Worm (Caenorhabditis elegans) whole organism, mixed stage, embryonic: ENCODE measurements around the gene Y32F6A.5.

Source experiments
- M03D4.4 ChIP-seq: sonication (generic microtip); optimal IDR thresholded peaks from 2 replicates; lab custom pipeline; 2017; ENCODE audit warnings: mild to moderate bottlenecking, missing genetic modification characterization, missing compliant biosample characterization
- blmp-1 ChIP-seq: fragments of 150-350 bp; optimal IDR thresholded peaks from 2 replicates; lab custom pipeline; 2014; ENCODE audit warnings: missing biosample characterization, missing genetic modification characterization
- ceh-43 ChIP-seq: fragments of 200-800 bp; sonication (Bioruptor generic); optimal IDR thresholded peaks from 2 replicates; lab custom pipeline; 2018; ENCODE audit warnings: mild to moderate bottlenecking, missing genetic modification characterization, moderate library complexity, missing compliant biosample characterization
- ces-1 ChIP-seq: fragments of 150-350 bp; optimal IDR thresholded peaks from 2 replicates; lab custom pipeline; 2014; ENCODE audit warnings: missing biosample characterization, missing genetic modification reagents, missing genetic modification characterization
- cnd-1 ChIP-seq: fragments of 200-800 bp; sonication (Bioruptor generic); optimal IDR thresholded peaks from 2 replicates; lab custom pipeline; 2018; ENCODE audit warnings: mild to moderate bottlenecking, missing genetic modification characterization, missing compliant biosample characterization
- drap-1 ChIP-seq: fragments of 200-800 bp; sonication (Bioruptor generic); optimal IDR thresholded peaks from 3 replicates; lab custom pipeline; 2018; ENCODE audit warnings: mild to moderate bottlenecking, missing genetic modification characterization, missing compliant biosample characterization
- elt-1 ChIP-seq: sonication (generic microtip); optimal IDR thresholded peaks from 2 replicates; lab custom pipeline; 2017; ENCODE audit warnings: missing genetic modification characterization, mild to moderate bottlenecking, missing compliant biosample characterization, antibody characterized with exemption, moderate library complexity, borderline replicate concordance; ENCODE audit not compliant: insufficient read depth
- flh-1 ChIP-seq: fragments of 200-800 bp; sonication (Bioruptor generic); optimal IDR thresholded peaks from 2 replicates; lab custom pipeline; 2018; ENCODE audit warnings: mild to moderate bottlenecking, missing genetic modification characterization, moderate library complexity, missing compliant biosample characterization
- hlh-1 ChIP-seq: fragments of 150-350 bp; optimal IDR thresholded peaks from 2 replicates; lab custom pipeline; 2014; ENCODE audit warnings: missing biosample characterization, missing genetic modification reagents, missing genetic modification characterization
- lin-13 ChIP-seq: fragments of 150-350 bp; optimal IDR thresholded peaks from 2 replicates; lab custom pipeline; 2014; ENCODE audit warnings: missing biosample characterization, missing genetic modification characterization
- lin-32 ChIP-seq: fragments of 200-800 bp; sonication (Bioruptor generic); optimal IDR thresholded peaks from 2 replicates; lab custom pipeline; 2018; ENCODE audit warnings: mild to moderate bottlenecking, missing genetic modification characterization, missing compliant biosample characterization
- lsy-2 ChIP-seq: fragments of 150-350 bp; optimal IDR thresholded peaks from 2 replicates; lab custom pipeline; 2014; ENCODE audit warnings: missing biosample characterization, missing genetic modification characterization
- mab-5 ChIP-seq: fragments of 150-350 bp; optimal IDR thresholded peaks from 2 replicates; lab custom pipeline; 2014; ENCODE audit warnings: missing biosample characterization, missing genetic modification characterization
- mep-1 ChIP-seq: fragments of 150-350 bp; optimal IDR thresholded peaks from 2 replicates; lab custom pipeline; 2017; ENCODE audit warnings: missing biosample characterization, missing genetic modification reagents, missing genetic modification characterization, inconsistent platforms
- mls-2 ChIP-seq: sonication (generic microtip); optimal IDR thresholded peaks from 2 replicates; lab custom pipeline; 2016; ENCODE audit warnings: mild to moderate bottlenecking, missing genetic modification characterization, moderate library complexity, missing compliant biosample characterization
- nhr-12 ChIP-seq: fragments of 150-350 bp; optimal IDR thresholded peaks from 2 replicates; lab custom pipeline; 2014; ENCODE audit warnings: missing biosample characterization, missing genetic modification characterization
- nhr-237 ChIP-seq: fragments of 150-350 bp; optimal IDR thresholded peaks from 2 replicates; lab custom pipeline; 2014; ENCODE audit warnings: missing biosample characterization, missing genetic modification characterization
- nhr-28 ChIP-seq: fragments of 150-350 bp; optimal IDR thresholded peaks from 2 replicates; lab custom pipeline; 2014; ENCODE audit warnings: missing biosample characterization, missing genetic modification characterization
- nhr-76 ChIP-seq: sonication (generic microtip); optimal IDR thresholded peaks from 2 replicates; lab custom pipeline; 2017; ENCODE audit warnings: missing biosample characterization, missing genetic modification characterization
- pha-4 ChIP-seq: fragments of 150-350 bp; optimal IDR thresholded peaks from 2 replicates; lab custom pipeline; 2018; ENCODE audit warnings: missing biosample characterization, missing genetic modification reagents, missing genetic modification characterization
- snpc-4 ChIP-seq: fragments of 150-350 bp; optimal IDR thresholded peaks from 2 replicates; lab custom pipeline; 2014; ENCODE audit warnings: missing biosample characterization, missing genetic modification characterization
- tbx-8 ChIP-seq: fragments of 200-800 bp; sonication (Bioruptor generic); optimal IDR thresholded peaks from 2 replicates; lab custom pipeline; 2018; ENCODE audit warnings: mild to moderate bottlenecking, missing genetic modification characterization, moderate library complexity, missing compliant biosample characterization
- unc-39 ChIP-seq: fragments of 150-350 bp; optimal IDR thresholded peaks from 2 replicates; lab custom pipeline; 2014; ENCODE audit warnings: missing biosample characterization, missing genetic modification characterization
- unc-62 ChIP-seq: fragments of 150-350 bp; optimal IDR thresholded peaks from 2 replicates; lab custom pipeline; 2014; ENCODE audit warnings: missing biosample characterization, missing genetic modification reagents, missing genetic modification characterization
- zip-8 ChIP-seq: fragments of 150-350 bp; optimal IDR thresholded peaks from 2 replicates; lab custom pipeline; 2014; ENCODE audit warnings: missing biosample characterization, missing genetic modification characterization

Gene Y32F6A.5

DNA sequence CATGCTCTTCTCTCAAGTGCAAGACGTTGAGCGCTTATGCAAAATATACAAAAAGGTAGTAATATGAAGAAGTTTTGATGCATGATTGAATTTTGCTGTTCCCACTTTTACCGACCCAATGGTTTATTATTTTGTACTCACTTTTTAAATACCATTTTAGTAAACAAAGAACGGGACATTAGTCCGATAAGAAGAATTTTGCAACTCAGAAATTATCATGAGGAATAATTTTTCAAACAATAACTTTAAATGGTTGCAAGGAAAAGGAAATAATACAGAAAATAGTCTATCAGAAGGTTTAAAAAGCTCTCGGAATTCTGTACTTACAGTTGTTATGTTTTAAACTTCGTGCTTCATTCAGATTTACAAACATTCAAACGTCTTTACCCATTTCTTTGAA, 38.8 kb downstream of the Y32F6A.5 start, which contains the start of gene F15H10.9:
F15H10.9 (minus strand) TSS at position 101 of the 400 bp plus-strand sequence.
- TF ChIP-seq cnd-1 (no peak), lin-32 (no peak), snpc-4 (no peak)

DNA sequence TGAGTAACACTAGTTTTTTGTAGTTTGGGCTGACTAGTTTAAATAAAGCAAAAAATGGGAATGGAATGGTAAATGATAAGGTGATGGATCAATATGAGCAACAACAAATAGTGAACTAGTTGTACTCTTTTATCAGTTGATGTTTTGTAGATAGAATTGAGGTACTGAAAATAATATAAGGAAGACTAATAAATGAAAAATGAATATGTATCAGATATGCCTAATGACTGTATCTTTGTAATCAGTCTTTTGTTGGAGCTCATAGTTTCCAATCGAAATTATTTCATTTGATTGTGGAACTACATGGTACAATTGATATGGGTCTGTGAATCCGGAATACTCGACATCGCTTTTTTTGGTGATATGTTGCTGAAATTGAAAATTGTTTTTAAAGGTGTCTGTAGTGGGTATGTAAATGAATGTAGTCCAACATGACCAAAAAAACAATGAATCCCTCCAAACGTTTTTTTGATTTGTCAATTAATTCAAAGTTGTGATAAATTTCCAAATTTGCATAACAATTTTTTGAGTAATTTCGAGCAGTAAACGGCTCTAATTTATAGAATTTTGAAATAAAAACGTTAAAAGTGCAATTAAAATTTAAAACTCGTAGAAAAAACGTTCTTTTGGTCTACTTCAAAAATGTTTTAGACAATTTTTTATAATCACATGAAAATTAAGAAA, 43.2 kb downstream of the Y32F6A.5 start, which contains the start of gene F15H10.12:
F15H10.12 (minus strand) TSS at position 51 of the 684 bp plus-strand sequence.
- TF ChIP-seq mep-1 (tag; lab: Kevin White, UChicago): no peak
- TF ChIP-seq unc-62 (GFP tag; lab: Kevin White, UChicago): no peak

DNA sequence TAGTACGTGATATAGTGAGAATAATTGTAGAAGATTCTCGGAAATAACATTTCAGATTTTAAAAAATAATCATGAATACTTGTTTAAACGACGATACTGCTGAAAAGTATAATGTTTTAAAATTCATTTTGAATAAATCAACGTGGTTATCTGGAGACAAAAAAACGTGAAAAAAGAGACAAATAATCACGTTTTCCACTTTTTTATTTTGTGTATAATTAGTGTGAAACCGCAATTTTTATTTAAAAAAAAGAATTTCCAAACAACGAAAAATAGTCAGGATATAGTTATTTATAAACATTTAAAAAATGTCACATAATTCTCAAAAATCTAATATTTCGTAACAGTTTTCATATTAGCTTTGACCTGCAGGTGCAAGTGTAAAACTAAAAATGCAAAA, 47.1 kb downstream of the Y32F6A.5 start, which contains the start of gene F15H10.7:
F15H10.7 (minus strand) TSS at position 101 of the 400 bp plus-strand sequence.
- TF ChIP-seq pha-4 (tag; lab: Kevin White, UChicago): no peak
- TF ChIP-seq lin-13 (tag; lab: Kevin White, UChicago): no peak
- no peak for TF ChIP-seq hlh-1
- no peak for TF ChIP-seq lin-32
- no peak for TF ChIP-seq tbx-8
- no peak for TF ChIP-seq M03D4.4 (tag; lab: Kevin White, UChicago)
- no peak for TF ChIP-seq nhr-12

DNA sequence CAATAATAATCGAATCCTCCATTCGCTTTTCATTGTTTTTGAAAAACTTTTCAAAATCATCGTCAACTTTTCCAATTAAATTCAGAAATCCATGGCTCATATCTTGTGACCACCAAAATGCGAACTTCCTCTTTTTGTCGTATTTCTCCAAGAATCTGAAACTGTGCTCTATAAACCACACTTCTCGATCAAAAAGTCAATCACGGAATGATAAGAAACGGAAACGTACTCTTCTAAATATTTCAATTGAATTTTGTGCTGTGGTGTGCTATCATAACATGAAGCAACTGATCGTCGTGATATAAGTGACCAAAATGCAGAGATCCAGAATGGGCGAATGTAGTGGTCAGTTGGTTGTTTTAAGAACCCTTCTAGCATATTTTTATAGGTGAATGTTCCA, 48.7 kb downstream of the Y32F6A.5 start:
- TF ChIP-seq unc-62 (GFP tag; lab: Kevin White, UChicago) (no peak), drap-1 (no peak), snpc-4 (no peak), cnd-1 (no peak), nhr-28 (tag; lab: Kevin White, UChicago) (no peak), lsy-2 (tag; lab: Kevin White, UChicago) (no peak)

DNA sequence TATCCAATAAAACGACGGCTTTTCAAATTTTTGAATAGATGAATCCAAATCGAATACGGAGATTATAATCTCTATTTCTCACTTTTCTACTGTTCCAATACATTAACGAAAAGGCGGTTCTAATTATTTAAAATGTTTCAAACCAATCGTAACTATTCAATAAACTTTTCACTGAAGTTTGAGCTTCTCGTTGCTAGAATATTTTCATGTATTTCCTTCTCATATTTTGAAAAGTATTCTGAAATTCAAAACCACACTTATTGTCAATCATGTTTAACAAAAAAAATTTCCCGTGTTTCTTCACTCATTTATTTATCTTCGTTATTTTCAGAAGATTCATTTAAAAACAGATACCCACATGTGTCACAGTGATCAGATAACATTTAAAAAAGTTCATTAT, 50.6 kb downstream of the Y32F6A.5 start, which contains the start of gene F15H10.8:
F15H10.8 (minus strand) TSS at position 101 of the 400 bp plus-strand sequence.
- no peak for TF ChIP-seq M03D4.4 (tag; lab: Kevin White, UChicago)
- TF ChIP-seq mab-5 (tag; lab: Kevin White, UChicago): no peak
- no peak for TF ChIP-seq ceh-43
- TF ChIP-seq elt-1 (tag; lab: Kevin White, UChicago): no peak
- no peak for TF ChIP-seq lsy-2 (tag; lab: Kevin White, UChicago)
- no peak for TF ChIP-seq flh-1 (GFP tag; lab: Kevin White, UChicago)
- no peak for TF ChIP-seq hlh-1
- TF ChIP-seq nhr-237 (tag; lab: Kevin White, UChicago): no peak
- TF ChIP-seq blmp-1 (tag; lab: Kevin White, UChicago): no peak
- no peak for TF ChIP-seq mep-1 (tag; lab: Kevin White, UChicago)
- no peak for TF ChIP-seq lin-13 (tag; lab: Kevin White, UChicago)
- TF ChIP-seq zip-8 (tag; lab: Kevin White, UChicago): no peak
- TF ChIP-seq ces-1 (GFP tag; lab: Kevin White, UChicago): no peak

DNA sequence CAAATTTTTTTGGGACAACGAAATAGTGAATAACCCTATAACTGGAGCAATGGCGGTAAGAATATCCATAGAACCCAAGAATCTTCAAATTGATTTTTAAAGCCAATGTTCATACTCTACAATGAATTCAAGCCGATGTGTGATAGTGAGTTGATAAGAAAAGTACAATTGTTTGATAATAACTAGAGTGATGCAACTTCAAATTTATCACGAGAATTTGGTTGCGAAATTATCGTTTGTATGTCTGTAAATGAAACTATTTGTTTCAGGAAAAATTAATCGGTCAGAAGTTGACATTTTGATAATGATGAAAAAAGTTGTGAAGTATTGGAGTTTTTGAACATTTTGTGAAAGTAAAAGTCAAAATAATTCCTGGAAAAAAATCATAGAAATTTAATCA, 54.1 kb downstream of the Y32F6A.5 start:
- TF ChIP-seq hlh-1: no peak
- no peak for TF ChIP-seq ceh-43
- no peak for TF ChIP-seq unc-39 (tag; lab: Kevin White, UChicago)
- no peak for TF ChIP-seq cnd-1
- TF ChIP-seq nhr-12: no peak

DNA sequence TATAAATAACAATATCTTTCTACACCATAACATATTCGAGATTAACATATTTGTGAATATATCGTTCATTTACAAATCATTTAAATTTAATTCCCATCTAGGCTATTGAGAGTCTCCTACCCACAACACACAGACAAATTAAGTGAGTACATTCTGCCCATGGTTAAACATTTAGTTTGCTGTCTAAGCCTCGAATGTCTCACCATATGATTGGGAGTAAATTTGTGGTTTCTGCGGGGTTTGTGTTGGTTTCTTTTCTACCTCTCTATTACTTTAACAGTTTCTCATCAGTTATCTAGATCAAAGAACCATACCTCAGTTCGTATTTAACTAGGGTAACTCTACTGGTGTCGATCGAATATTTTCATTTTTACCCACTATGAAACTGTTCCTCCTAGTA, 55.0 kb downstream of the Y32F6A.5 start, which contains the start of gene ugt-2:
ugt-2 (plus strand) TSS at position 371 of the 400 bp plus-strand sequence.
- TF ChIP-seq pha-4 (tag; lab: Kevin White, UChicago): no peak
- no peak for TF ChIP-seq nhr-76 (tag; lab: Kevin White, UChicago)
- no peak for TF ChIP-seq mls-2 (tag; lab: Kevin White, UChicago)
